Fruit fly (Drosophila melanogaster): ENCODE measurements around the gene CG6661.
A peak's percentile ranks its signal among the peaks of the same experiment; 100 is the strongest.

The CG6661 gene

DNA sequence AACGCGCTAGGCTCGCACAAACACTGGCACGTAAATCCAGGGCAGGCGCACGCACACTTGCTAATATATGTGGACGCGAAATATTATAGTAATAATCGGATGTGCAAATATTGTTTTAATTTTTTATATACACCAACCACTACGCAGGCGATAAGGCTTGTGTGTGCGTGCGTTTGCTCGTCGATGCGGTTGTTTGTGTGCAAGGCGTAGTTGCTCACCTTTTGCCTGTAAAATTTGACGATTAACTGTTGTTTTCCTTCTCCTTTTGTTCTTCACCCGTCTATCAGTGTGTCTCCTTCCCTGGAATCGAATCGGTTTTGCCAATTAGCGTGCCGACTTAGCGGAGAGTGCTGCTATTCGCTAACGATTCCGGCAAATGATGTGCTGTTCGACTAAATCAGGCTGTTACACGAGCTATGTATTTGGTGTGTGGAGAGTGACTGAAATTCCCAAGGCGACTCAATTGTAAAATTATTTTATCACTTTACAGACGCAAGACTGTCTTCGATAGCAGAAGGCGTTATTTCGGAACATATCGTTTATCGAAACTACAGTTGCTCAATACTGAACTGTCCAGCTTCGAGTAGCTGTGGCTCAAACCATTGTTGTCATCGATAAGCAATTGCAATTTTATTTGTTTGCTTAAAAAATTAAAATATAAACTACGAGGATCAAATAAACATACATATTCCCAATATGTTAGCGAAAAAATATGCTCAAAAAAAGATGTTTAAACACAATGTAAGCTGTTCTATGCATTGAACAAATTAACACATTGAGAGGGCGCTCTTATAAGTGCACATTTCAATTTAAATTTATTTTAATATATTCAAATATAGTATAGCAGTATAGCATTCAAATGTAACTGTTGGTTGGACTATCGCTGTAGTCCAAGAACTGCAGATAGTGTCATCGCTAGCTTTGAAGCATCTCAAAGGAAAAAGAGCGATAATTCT is 3.1 kb upstream of the CG6661 start, which contains the start of the genes CG6650 and endos (continued):
- TF ChIP-seq CG4730 (GFP tag; IDR thresholded peaks at IDR 0.05) (no peak), Hr39 (optimal IDR thresholded peaks at IDR 0.05) (no peak), vnd (GFP tag; IDR thresholded peaks at IDR 0.05; ENCODE audit: partially characterized antibody) (peak; percentile 73), Sry-β (GFP tag; optimal IDR thresholded peaks at IDR 0.05) (peak; percentile 3), CG12104 (GFP tag; optimal IDR thresholded peaks at IDR 0.05) (peak; percentile 32), Myb (GFP tag; optimal IDR thresholded peaks at IDR 0.05) (peak; percentile 87), bowl (GFP tag; IDR thresholded peaks at IDR 0.05) (no peak), CG7963 (GFP tag; IDR thresholded peaks at IDR 0.05; ENCODE audit: partially characterized antibody) (peak; percentile 77), Side (GFP tag; optimal IDR thresholded peaks at IDR 0.05) (no peak), Ada2b (GFP tag; IDR thresholded peaks at IDR 0.05) (no peak), CG3995 (GFP tag; optimal IDR thresholded peaks at IDR 0.05) (peak; percentile 29), dmrt11E (tag; optimal IDR thresholded peaks at IDR 0.05) (peak; percentile 24), CG13894 (tag; optimal IDR thresholded peaks at IDR 0.05) (peak; percentile 44), Ssrp (tag; optimal IDR thresholded peaks at IDR 0.05) (no peak), Meics (GFP tag; optimal IDR thresholded peaks at IDR 0.05) (peak; percentile 30), gt (GFP tag; IDR thresholded peaks at IDR 0.05) (no peak), CG3847 (GFP tag; IDR thresholded peaks at IDR 0.05) (peak; percentile 38), BEAF-32 (GFP tag; optimal IDR thresholded peaks at IDR 0.05) (peak; percentile 83), CG4617 (GFP tag; optimal IDR thresholded peaks at IDR 0.05; ENCODE audit: borderline replicate concordance) (peak; percentile 62), CG1832 (GFP tag; optimal IDR thresholded peaks at IDR 0.05) (no peak), CG7271 (tag; optimal IDR thresholded peaks at IDR 0.05) (no peak), seq (GFP tag; IDR thresholded peaks at IDR 0.05) (no peak), CG12391 (tag; optimal IDR thresholded peaks at IDR 0.05) (peak; percentile 63), Nf-YC (tag; optimal IDR thresholded peaks at IDR 0.05) (peak; percentile 71), Xbp1 (GFP tag; optimal IDR thresholded peaks at IDR 0.05) (peak; percentile 41), Dll (GFP tag; IDR thresholded peaks at IDR 0.05; ENCODE audit: partially characterized antibody) (peak; percentile 85), Poxn (GFP tag; IDR thresholded peaks at IDR 0.05) (no peak), Opbp (GFP tag; IDR thresholded peaks at IDR 0.05; ENCODE audit: partially characterized antibody) (peak; percentile 74), CG4424 (GFP tag; optimal IDR thresholded peaks at IDR 0.05) (peak; percentile 33), CG17829 (tag; optimal IDR thresholded peaks at IDR 0.05) (peak; percentile 52), Abd-B (GFP tag; optimal IDR thresholded peaks at IDR 0.05) (peak; percentile 40), Lim3 (GFP tag; IDR thresholded peaks at IDR 0.05) (no peak), CG15269 (tag; optimal IDR thresholded peaks at IDR 0.05) (peak; percentile 42), sna (GFP tag; IDR thresholded peaks at IDR 0.05; ENCODE audit: partially characterized antibody) (peak; percentile 67), ci (GFP tag; IDR thresholded peaks at IDR 0.05) (0 out of 3 replicates have a peak, but pooled peaks have one; percentile 15), Sry-δ (GFP tag; optimal IDR thresholded peaks at IDR 0.05) (peak; percentile 85), Spps (tag; optimal IDR thresholded peaks at IDR 0.05) (no peak), Med (GFP tag) (peak; percentile 45), hbn (GFP tag; IDR thresholded peaks at IDR 0.05; ENCODE audit: partially characterized antibody) (peak; percentile 59), pho (GFP tag; optimal IDR thresholded peaks at IDR 0.05) (peak; percentile 11), CG30020 (tag; optimal IDR thresholded peaks at IDR 0.05) (peak; percentile 61), gcm (GFP tag; optimal IDR thresholded peaks at IDR 0.05) (peak; percentile 7), CG15011 (GFP tag; optimal IDR thresholded peaks at IDR 0.05) (no peak), CG14050 (GFP tag; IDR thresholded peaks at IDR 0.05) (no peak), Dp (GFP tag; optimal IDR thresholded peaks at IDR 0.05) (peak; percentile 50), CG12155 (GFP tag; optimal IDR thresholded peaks at IDR 0.05) (peak; percentile 40), CG9797 (GFP tag; optimal IDR thresholded peaks at IDR 0.05) (peak; percentile 32), Dip3 (GFP tag; optimal IDR thresholded peaks at IDR 0.05) (peak; percentile 5)
